Worm (Caenorhabditis elegans): Measurements from ENCODE around the gene F58E6.6.

ce11 chrV:9779418-9779817 lies 26.6 kb upstream of the F58E6.6 start, which contains the start of gene F46B6.4:
- TF ChIP-seq let-607 (tag; optimal IDR thresholded peaks at IDR 0.05) (no peak), B0019.2 (GFP tag; conservative IDR thresholded peaks at IDR 0.05) (no peak), nfya-1 (tag; optimal IDR thresholded peaks at IDR 0.05; ENCODE audit: borderline replicate concordance, insufficient read depth) (no peak), sptf-2 (GFP tag; optimal IDR thresholded peaks at IDR 0.05) (no peak), aptf-2 (GFP tag; conservative IDR thresholded peaks at IDR 0.05) (no peak), attf-3 (GFP tag; conservative IDR thresholded peaks at IDR 0.05) (no peak), nhr-120 (GFP tag; IDR thresholded peaks at IDR 0.05) (no peak), T07F8.4 (tag; optimal IDR thresholded peaks at IDR 0.05) (no peak), let-526 (GFP tag; IDR thresholded peaks at IDR 0.05) (no peak), lag-1 (GFP tag; IDR thresholded peaks at IDR 0.05) (no peak), ama-1 (optimal IDR thresholded peaks at IDR 0.05) (no peak), ama-1 (GFP tag; optimal IDR thresholded peaks at IDR 0.05) (no peak), ztf-18 (tag; optimal IDR thresholded peaks at IDR 0.05) (no peak)

Data from whole organism, young adult.